Worm (Caenorhabditis elegans) whole organism, L4 larva: ENCODE measurements around the gene H13N06.7.

Experiments
- lin-39 ChIP-seq: fragments of 150-350 bp; optimal IDR thresholded peaks from 2 replicates; lab custom pipeline; 2014; ENCODE audit warnings: missing biosample characterization, missing genetic modification reagents, missing genetic modification characterization
- mep-1 ChIP-seq: fragments of 150-350 bp; sonication (generic microtip); optimal IDR thresholded peaks from 3 replicates; lab custom pipeline; 2014; ENCODE audit warnings: missing biosample characterization, missing genetic modification characterization
- nhr-41 ChIP-seq: fragments of 200-800 bp; sonication (Bioruptor generic); IDR thresholded peaks from 2 replicates; pipeline ENCODE4 v1.3.6; 2022; ENCODE audit warnings: missing genetic modification reagents, missing genetic modification characterization, missing compliant biosample characterization
- nhr-42 ChIP-seq: fragments of 200-800 bp; sonication (Bioruptor generic); IDR thresholded peaks from 2 replicates; pipeline ENCODE4 v1.3.6; 2022; ENCODE audit warnings: missing genetic modification characterization, missing compliant biosample characterization
- pqm-1 ChIP-seq: sonication (generic microtip); optimal IDR thresholded peaks from 2 replicates; lab custom pipeline; 2017; ENCODE audit warnings: missing biosample characterization, missing genetic modification characterization
- unc-62 ChIP-seq, 3 experiments: fragments of 150-350 bp in 1 of 3; sonication (generic microtip); optimal IDR thresholded peaks in 2 of 3; peaks in 1 of 3; 1 replicate in 1 of 3; 2 replicates in 2 of 3; lab custom pipeline; 2014 to 2017; ENCODE audit warnings: missing biosample characterization in 3 of 3, missing genetic modification characterization in 3 of 3, missing genetic modification reagents in 3 of 3, missing genotype in 1 of 3

- TF ChIP-seq lin-39 (no peak), nhr-41 (GFP tag; lab: Robert Waterston, UW) (no peak), pqm-1 (tag; lab: Kevin White, UChicago) (no peak), nhr-42 (GFP tag; lab: Robert Waterston, UW) (no peak), mep-1 (no peak), unc-62 (GFP tag; optimal IDR thresholded peaks at IDR 0.05 in 1 of 2; lab: Kevin White, UChicago) (no peak), unc-62 (tag; optimal IDR thresholded peaks at IDR 0.05; lab: Kevin White, UChicago) (no peak)
These were observed 12.9 kb downstream of the H13N06.7 start for ce11 chrX:15515798-15516197.
